Worm (Caenorhabditis elegans): ENCODE results near the gene F46H6.5.

F46H6.5 gene

ce11 chrX:4524844-4525243 lies 32.8 kb upstream of the F46H6.5 start:
- TF ChIP-seq aha-1 (tag): peak; percentile 19
- no peak for TF ChIP-seq dmd-6 (GFP tag; IDR thresholded peaks at IDR 0.05)
- no peak for TF ChIP-seq lin-15B (tag; optimal IDR thresholded peaks at IDR 0.05)
- no peak for TF ChIP-seq T26A8.4 (GFP tag; IDR thresholded peaks at IDR 0.05)
- peak; percentile 22 for TF ChIP-seq nhr-28 (tag; optimal IDR thresholded peaks at IDR 0.05)
- no peak for TF ChIP-seq hlh-30 (tag; optimal IDR thresholded peaks at IDR 0.05; ENCODE audit: insufficient read depth)
- no peak for TF ChIP-seq vab-7 (GFP tag; IDR thresholded peaks at IDR 0.05)
- TF ChIP-seq unc-62 (GFP tag; optimal IDR thresholded peaks at IDR 0.05 in 1 of 2): peak in 1 of 2 experiments; percentile 84
- TF ChIP-seq unc-62 (tag; optimal IDR thresholded peaks at IDR 0.05): no peak
- TF ChIP-seq spr-1 (tag; optimal IDR thresholded peaks at IDR 0.05): no peak
- TF ChIP-seq spr-3 (GFP tag; optimal IDR thresholded peaks at IDR 0.05): peak; percentile 44

ce11 chrX:4523887-4524350 lies 31.9 kb upstream of the F46H6.5 start, which contains the start of gene pdi-2:
Gene pdi-2, plus strand, starts transcription at chrX:4524155.
- TF ChIP-seq zip-2 (tag; optimal IDR thresholded peaks at IDR 0.05) (no peak), dmd-8 (GFP tag; IDR thresholded peaks at IDR 0.05) (0 out of 2 replicates have a peak, but pooled peaks have one; percentile 29), T26A8.4 (GFP tag; IDR thresholded peaks at IDR 0.05) (peak; percentile 81), ZK546.5 (tag; optimal IDR thresholded peaks at IDR 0.05) (no peak), lsy-2 (tag; optimal IDR thresholded peaks at IDR 0.05) (peak; percentile 45 to 91), nhr-28 (tag; optimal IDR thresholded peaks at IDR 0.05) (peak; percentile 65), F37D6.2 (tag; optimal IDR thresholded peaks at IDR 0.05) (peak; percentile 8), gei-8 (GFP tag; optimal IDR thresholded peaks at IDR 0.05) (no peak), hlh-11 (tag; optimal IDR thresholded peaks at IDR 0.05) (peak; percentile 94), ceh-28 (tag; optimal IDR thresholded peaks at IDR 0.05) (no peak), ceh-44 (GFP tag; IDR thresholded peaks at IDR 0.05) (no peak), mdt-29 (GFP tag; IDR thresholded peaks at IDR 0.05) (no peak), egl-43 (GFP tag; IDR thresholded peaks at IDR 0.05) (peak; percentile 82), dmd-6 (GFP tag; IDR thresholded peaks at IDR 0.05) (peak; percentile 77), daf-8 (GFP tag; IDR thresholded peaks at IDR 0.05) (no peak), lir-3 (tag; optimal IDR thresholded peaks at IDR 0.05) (no peak), nhr-77 (tag; optimal IDR thresholded peaks at IDR 0.05) (peak; percentile 33), mxl-3 (GFP tag; optimal IDR thresholded peaks at IDR 0.05) (peak; percentile 97), fkh-10 (GFP tag; optimal IDR thresholded peaks at IDR 0.05) (peak; percentile 52), dve-1 (tag; optimal IDR thresholded peaks at IDR 0.05; ENCODE audit: insufficient read depth) (peak; percentile 79), Y48G9A.11 (GFP tag; IDR thresholded peaks at IDR 0.05) (no peak), ceh-62 (tag; optimal IDR thresholded peaks at IDR 0.05) (no peak), D1046.2 (GFP tag; IDR thresholded peaks at IDR 0.05) (peak; percentile 52; the same call in 1 of the 2 replicates), lin-29 (GFP tag; IDR thresholded peaks at IDR 0.05) (no peak), Y5F2A.4 (GFP tag; optimal IDR thresholded peaks at IDR 0.05) (no peak), T20F7.1 (GFP tag; optimal IDR thresholded peaks at IDR 0.05) (peak; percentile 34), Y75B8A.6 (GFP tag; IDR thresholded peaks at IDR 0.05) (0 out of 2 replicates have a peak, but pooled peaks have one; percentile 25), skn-1 (tag; optimal IDR thresholded peaks at IDR 0.05) (no peak), rbr-2 (tag; optimal IDR thresholded peaks at IDR 0.05) (peak; percentile 24), daf-19 (GFP tag; conservative IDR thresholded peaks at IDR 0.05) (no peak), nhr-42 (GFP tag; IDR thresholded peaks at IDR 0.05) (no peak), lin-15B (tag; optimal IDR thresholded peaks at IDR 0.05) (no peak), nhr-6 (tag; optimal IDR thresholded peaks at IDR 0.05) (peak; percentile 49), cey-2 (tag; optimal IDR thresholded peaks at IDR 0.05; ENCODE audit: borderline replicate concordance, insufficient read depth) (no peak), spr-3 (GFP tag; optimal IDR thresholded peaks at IDR 0.05) (peak; percentile 91), nhr-10 (tag; optimal IDR thresholded peaks at IDR 0.05) (no peak), ztf-7 (tag; optimal IDR thresholded peaks at IDR 0.05) (no peak), mep-1 (tag; optimal IDR thresholded peaks at IDR 0.05) (peak; percentile 87), nhr-237 (tag; optimal IDR thresholded peaks at IDR 0.05) (no peak), ceh-32 (tag; optimal IDR thresholded peaks at IDR 0.05; ENCODE audit: poor library complexity) (no peak), mxl-2 (GFP tag; conservative IDR thresholded peaks at IDR 0.05) (peak; percentile 47; the same call in 1 of the 2 replicates), arid-1 (GFP tag; conservative IDR thresholded peaks at IDR 0.05) (peak; percentile 69; the same call in 1 of the 2 replicates), nhr-41 (GFP tag; IDR thresholded peaks at IDR 0.05) (peak; percentile 22; the same call in 1 of the 2 replicates)

All from whole organism, L4 larva.